Worm (Caenorhabditis elegans) whole organism, young adult: Measurements from ENCODE around the gene Y113G7A.16.

Experiments
- B0261.1 ChIP-seq: sonication (generic microtip); optimal IDR thresholded peaks from 2 replicates; lab custom pipeline; 2016; ENCODE audit warnings: mild to moderate bottlenecking, missing genetic modification characterization, moderate library complexity, missing compliant biosample characterization
- F10E7.11 ChIP-seq: sonication (generic microtip); optimal IDR thresholded peaks from 2 replicates; lab custom pipeline; 2017; ENCODE audit warnings: mild to moderate bottlenecking, missing genetic modification characterization, moderate library complexity, missing compliant biosample characterization
- F22D6.2 ChIP-seq: sonication (generic microtip); optimal IDR thresholded peaks from 2 replicates; lab custom pipeline; 2016; ENCODE audit warnings: mild to moderate bottlenecking, missing genetic modification characterization, missing compliant biosample characterization
- F23B12.7 ChIP-seq: sonication (generic microtip); optimal IDR thresholded peaks from 2 replicates; lab custom pipeline; 2017; ENCODE audit warnings: missing genetic modification characterization, mild to moderate bottlenecking, missing compliant biosample characterization, antibody characterized with exemption, moderate library complexity; ENCODE audit not compliant: insufficient read depth
- F49E8.2 ChIP-seq: sonication (generic microtip); optimal IDR thresholded peaks from 3 replicates; lab custom pipeline; 2017; ENCODE audit warnings: missing genetic modification characterization, mild to moderate bottlenecking, missing compliant biosample characterization, antibody characterized with exemption, moderate library complexity; ENCODE audit not compliant: insufficient read depth
- F55B11.4 ChIP-seq: sonication (generic microtip); optimal IDR thresholded peaks from 2 replicates; lab custom pipeline; 2016; ENCODE audit warnings: missing compliant biosample characterization, missing genetic modification characterization, borderline replicate concordance; ENCODE audit not compliant: insufficient read depth
- F57A8.1 ChIP-seq: fragments of 200-800 bp; sonication (Bioruptor generic); optimal IDR thresholded peaks from 2 replicates; lab custom pipeline; 2018; ENCODE audit warnings: mild to moderate bottlenecking, missing genetic modification characterization, moderate library complexity, missing compliant biosample characterization
- F57C9.4 ChIP-seq: sonication (generic microtip); optimal IDR thresholded peaks from 2 replicates; lab custom pipeline; 2017; ENCODE audit warnings: mild to moderate bottlenecking, missing genetic modification characterization, missing compliant biosample characterization
- K12H6.12 ChIP-seq: fragments of 200-800 bp; sonication (Bioruptor generic); optimal IDR thresholded peaks from 2 replicates; lab custom pipeline; 2018; ENCODE audit warnings: mild to moderate bottlenecking, missing genetic modification characterization, missing compliant biosample characterization
- T07F8.4 ChIP-seq: sonication (generic microtip); optimal IDR thresholded peaks from 2 replicates; lab custom pipeline; 2016; ENCODE audit warnings: mild to moderate bottlenecking, missing genetic modification characterization, moderate library complexity, missing compliant biosample characterization
- Y67H2A.10 ChIP-seq: fragments of 200-800 bp; sonication (Bioruptor generic); conservative IDR thresholded peaks from 2 replicates; pipeline ENCODE4 v1.3.6; 2022; ENCODE audit warnings: missing genetic modification reagents, missing genetic modification characterization, missing compliant biosample characterization
- ZK185.1 ChIP-seq: sonication (generic microtip); optimal IDR thresholded peaks from 2 replicates; lab custom pipeline; 2016; ENCODE audit warnings: mild to moderate bottlenecking, missing genetic modification characterization, missing compliant biosample characterization; ENCODE audit not compliant: poor library complexity, severe bottlenecking
- akir-1 ChIP-seq: fragments of 200-800 bp; sonication (Bioruptor generic); optimal IDR thresholded peaks from 2 replicates; lab custom pipeline; 2018; ENCODE audit warnings: mild to moderate bottlenecking, missing genetic modification characterization, moderate library complexity, missing compliant biosample characterization
- ceh-58 ChIP-seq: fragments of 200-800 bp; sonication (Bioruptor generic); IDR thresholded peaks from 2 replicates; pipeline ENCODE4 v1.3.6; 2022; ENCODE audit warnings: missing genetic modification characterization, missing compliant biosample characterization
- ceh-79 ChIP-seq: sonication (generic microtip); optimal IDR thresholded peaks from 2 replicates; lab custom pipeline; 2017; ENCODE audit warnings: mild to moderate bottlenecking, missing genetic modification characterization, missing compliant biosample characterization
- dox-1 ChIP-seq: fragments of 200-800 bp; sonication (Bioruptor generic); IDR thresholded peaks from 2 replicates; pipeline ENCODE4 v1.3.6; 2022; ENCODE audit warnings: missing genetic modification reagents, missing genetic modification characterization, missing compliant biosample characterization
- dpl-1 ChIP-seq: fragments of 150-350 bp; optimal IDR thresholded peaks from 2 replicates; lab custom pipeline; 2014; ENCODE audit warnings: missing biosample characterization, missing genetic modification reagents, missing genetic modification characterization
- egl-18 ChIP-seq: fragments of 200-800 bp; sonication (Bioruptor generic); IDR thresholded peaks from 2 replicates; pipeline ENCODE4 v1.3.6; 2022; ENCODE audit warnings: missing genetic modification reagents, missing genetic modification characterization, missing compliant biosample characterization
- egrh-3 ChIP-seq: fragments of 200-800 bp; sonication (Bioruptor generic); IDR thresholded peaks from 2 replicates; pipeline ENCODE4 v1.3.6; 2022; ENCODE audit warnings: missing genetic modification reagents, missing genetic modification characterization, missing compliant biosample characterization
- ets-4 ChIP-seq: fragments of 200-800 bp; sonication (Bioruptor generic); optimal IDR thresholded peaks from 2 replicates; lab custom pipeline; 2018; ENCODE audit warnings: mild to moderate bottlenecking, missing genetic modification characterization, missing compliant biosample characterization
- him-1 ChIP-seq: sonication (generic microtip); optimal IDR thresholded peaks from 2 replicates; lab custom pipeline; 2016; ENCODE audit warnings: missing genotype, missing genetic modification reagents, missing genetic modification characterization, missing compliant biosample characterization
- hlh-12 ChIP-seq: sonication (generic microtip); optimal IDR thresholded peaks from 2 replicates; lab custom pipeline; 2016; ENCODE audit warnings: missing genetic modification characterization, missing compliant biosample characterization
- hrde-1 ChIP-seq: sonication (generic microtip); optimal IDR thresholded peaks from 2 replicates; lab custom pipeline; 2016; ENCODE audit warnings: missing genetic modification characterization, mild to moderate bottlenecking, missing compliant biosample characterization, moderate library complexity, missing genotype, missing genetic modification reagents, borderline replicate concordance
- hsf-1 ChIP-seq: fragments of 200-800 bp; sonication (Bioruptor generic); IDR thresholded peaks from 2 replicates; pipeline ENCODE4 v1.3.6; 2022; ENCODE audit warnings: missing genetic modification reagents, missing genetic modification characterization, missing compliant biosample characterization
- let-526 ChIP-seq: fragments of 200-800 bp; sonication (Bioruptor generic); IDR thresholded peaks from 2 replicates; pipeline ENCODE4 v1.3.6; 2022; ENCODE audit warnings: missing genetic modification reagents, missing genetic modification characterization, missing compliant biosample characterization
- lin-54 ChIP-seq: fragments of 200-800 bp; sonication (Bioruptor generic); optimal IDR thresholded peaks from 2 replicates; lab custom pipeline; 2018; ENCODE audit warnings: mild to moderate bottlenecking, missing genetic modification characterization, missing compliant biosample characterization
- lsy-27 ChIP-seq: sonication (generic microtip); optimal IDR thresholded peaks from 2 replicates; lab custom pipeline; 2017; ENCODE audit warnings: missing genetic modification characterization, mild to moderate bottlenecking, missing compliant biosample characterization, antibody characterized with exemption, missing genotype, borderline replicate concordance; ENCODE audit not compliant: insufficient read depth
- mxl-1 ChIP-seq: sonication (generic microtip); optimal IDR thresholded peaks from 2 replicates; lab custom pipeline; 2016; ENCODE audit warnings: missing genetic modification characterization, missing compliant biosample characterization
- nfyb-1 ChIP-seq: fragments of 200-800 bp; sonication (Bioruptor generic); IDR thresholded peaks from 2 replicates; pipeline ENCODE4 v1.3.6; 2022; ENCODE audit warnings: missing genetic modification reagents, missing genetic modification characterization, missing compliant biosample characterization
- nhr-27 ChIP-seq: fragments of 200-800 bp; sonication (Bioruptor generic); optimal IDR thresholded peaks from 2 replicates; lab custom pipeline; 2018; ENCODE audit warnings: mild to moderate bottlenecking, missing genetic modification characterization, moderate library complexity, missing compliant biosample characterization
- nhr-90 ChIP-seq: sonication (generic microtip); optimal IDR thresholded peaks from 2 replicates; lab custom pipeline; 2016; ENCODE audit warnings: missing genotype, mild to moderate bottlenecking, missing genetic modification characterization, missing compliant biosample characterization
- pbrm-1 ChIP-seq: fragments of 200-800 bp; sonication (Bioruptor generic); IDR thresholded peaks from 2 replicates; pipeline ENCODE4 v1.3.6; 2022; ENCODE audit warnings: missing genetic modification reagents, missing genetic modification characterization, missing compliant biosample characterization
- rcor-1 ChIP-seq: fragments of 200-800 bp; sonication (Bioruptor generic); IDR thresholded peaks from 2 replicates; pipeline ENCODE4 v1.3.6; 2022; ENCODE audit warnings: missing genetic modification reagents, missing genetic modification characterization, missing compliant biosample characterization
- rec-8 ChIP-seq, 2 experiments: sonication (generic microtip); optimal IDR thresholded peaks; 2 replicates each; lab custom pipeline; 2016; ENCODE audit warnings: mild to moderate bottlenecking in 2 of 2, missing genetic modification characterization in 2 of 2, missing genetic modification reagents in 2 of 2, missing genotype in 2 of 2, missing biosample characterization in 1 of 2, missing compliant biosample characterization in 1 of 2, moderate library complexity in 1 of 2
- snpc-1.1 ChIP-seq: sonication (generic microtip); optimal IDR thresholded peaks from 2 replicates; lab custom pipeline; 2017; ENCODE audit warnings: missing genetic modification characterization, mild to moderate bottlenecking, missing compliant biosample characterization, antibody characterized with exemption, moderate library complexity, missing genotype, missing genetic modification reagents; ENCODE audit not compliant: insufficient read depth
- snpc-3.4 ChIP-seq: sonication (generic microtip); optimal IDR thresholded peaks from 2 replicates; lab custom pipeline; 2017; ENCODE audit warnings: missing genetic modification characterization, mild to moderate bottlenecking, missing compliant biosample characterization, antibody characterized with exemption, moderate library complexity, missing genotype, missing genetic modification reagents
- sptf-2 ChIP-seq: fragments of 200-800 bp; sonication (Bioruptor generic); optimal IDR thresholded peaks from 2 replicates; lab custom pipeline; 2018; ENCODE audit warnings: mild to moderate bottlenecking, missing genetic modification characterization, missing compliant biosample characterization
- unc-130 ChIP-seq: sonication (generic microtip); optimal IDR thresholded peaks from 2 replicates; lab custom pipeline; 2016; ENCODE audit warnings: missing genetic modification reagents, missing genetic modification characterization, missing compliant biosample characterization
- xnd-1 ChIP-seq: sonication (generic microtip); optimal IDR thresholded peaks from 2 replicates; lab custom pipeline; 2016; ENCODE audit warnings: missing genotype, missing genetic modification reagents, missing genetic modification characterization, missing compliant biosample characterization
- ztf-18 ChIP-seq: sonication (generic microtip); optimal IDR thresholded peaks from 2 replicates; lab custom pipeline; 2016; ENCODE audit warnings: missing genotype, mild to moderate bottlenecking, missing genetic modification characterization, missing compliant biosample characterization
- ztf-22 ChIP-seq: fragments of 200-800 bp; sonication (Bioruptor generic); optimal IDR thresholded peaks from 2 replicates; lab custom pipeline; 2018; ENCODE audit warnings: mild to moderate bottlenecking, missing genetic modification characterization, moderate library complexity, missing compliant biosample characterization
- ztf-25 ChIP-seq: fragments of 200-800 bp; sonication (Bioruptor generic); IDR thresholded peaks from 2 replicates; pipeline ENCODE4 v1.3.6; 2022; ENCODE audit warnings: missing genetic modification reagents, missing genetic modification characterization, missing compliant biosample characterization

Y113G7A.16 gene

ce11 chrV:20037287-20037686 is at the start of gene Y113G7A.16:
TSS of gene Y113G7A.16 (plus strand) at chrV:20037587.
- TF ChIP-seq hsf-1 (GFP tag; lab: Robert Waterston, UW) (no peak), lin-54 (GFP tag; lab: Kevin White, UChicago) (no peak), sptf-2 (GFP tag; lab: Kevin White, UChicago) (no peak), Y67H2A.10 (GFP tag; lab: Robert Waterston, UW) (no peak), dox-1 (no peak), let-526 (GFP tag; lab: Robert Waterston, UW) (no peak), ztf-25 (GFP tag; lab: Robert Waterston, UW) (no peak), B0261.1 (no peak), lsy-27 (tag; lab: Kevin White, UChicago) (no peak), xnd-1 (tag; lab: Kevin White, UChicago) (no peak), F55B11.4 (tag; lab: Kevin White, UChicago) (no peak), nhr-90 (no peak), ets-4 (GFP tag; lab: Kevin White, UChicago) (no peak), K12H6.12 (tag; lab: Kevin White, UChicago) (no peak), snpc-3.4 (tag; lab: Kevin White, UChicago) (no peak), ZK185.1 (tag; lab: Kevin White, UChicago) (no peak), nfyb-1 (GFP tag; lab: Robert Waterston, UW) (no peak), ztf-22 (GFP tag; lab: Kevin White, UChicago) (no peak), F10E7.11 (tag; lab: Kevin White, UChicago) (no peak), F22D6.2 (no peak)
- TF ChIP-seq, all 124 proteins: peak for 0

ce11 chrV:19987684-19988083 is 49.7 kb upstream of the Y113G7A.16 start, which contains the start of gene sri-67:
TSS of gene sri-67 (plus strand) at chrV:19987984.
- no peak for TF ChIP-seq nfyb-1 (GFP tag; lab: Robert Waterston, UW)
- TF ChIP-seq rcor-1, result no peak
- no peak for TF ChIP-seq rec-8 (tag; optimal IDR thresholded peaks at IDR 0.05; lab: Kevin White, UChicago)
- no peak for TF ChIP-seq F57A8.1 (GFP tag; lab: Kevin White, UChicago)
- no peak for TF ChIP-seq nhr-27 (tag; lab: Kevin White, UChicago)
- no peak for TF ChIP-seq ceh-79 (tag; lab: Kevin White, UChicago)
- TF ChIP-seq sptf-2 (GFP tag; lab: Kevin White, UChicago), result no peak
- TF ChIP-seq egrh-3, result no peak
- TF ChIP-seq dpl-1 (GFP tag; lab: Kevin White, UChicago), result no peak
- TF ChIP-seq, all 124 proteins: peak for 0

- TF ChIP-seq him-1 (tag; lab: Kevin White, UChicago) (no peak), ztf-18 (tag; lab: Kevin White, UChicago) (no peak), ceh-79 (tag; lab: Kevin White, UChicago) (no peak), mxl-1 (tag; lab: Kevin White, UChicago) (no peak), akir-1 (no peak), hlh-12 (tag; lab: Kevin White, UChicago) (no peak), egl-18 (GFP tag; lab: Robert Waterston, UW) (no peak), F23B12.7 (tag; lab: Kevin White, UChicago) (no peak), F57C9.4 (tag; lab: Kevin White, UChicago) (no peak), ceh-58 (GFP tag; lab: Robert Waterston, UW) (no peak), T07F8.4 (tag; lab: Kevin White, UChicago) (no peak), hrde-1 (tag; lab: Kevin White, UChicago) (no peak), snpc-1.1 (tag; lab: Kevin White, UChicago) (no peak), pbrm-1 (no peak), F49E8.2 (tag; lab: Kevin White, UChicago) (no peak), unc-130 (GFP tag; lab: Kevin White, UChicago) (no peak)
- TF ChIP-seq, all 124 proteins: peak for 0
Measured at ce11 chrV:19994093-19994492, 43.3 kb upstream of the Y113G7A.16 start, which contains the start of gene Y60A3A.25. TSS of gene Y60A3A.25 (minus strand) at chrV:19994193.
